Worm (Caenorhabditis elegans) whole organism, L2 larva: Measurements from ENCODE around the gene srt-4.

Experiments used
- ceh-82 ChIP-seq: fragments of 150-350 bp; optimal IDR thresholded peaks from 2 replicates; lab custom pipeline; 2014; ENCODE audit warnings: missing biosample characterization, missing genetic modification characterization
- dmd-4 ChIP-seq: sonication (generic microtip); optimal IDR thresholded peaks from 2 replicates; lab custom pipeline; 2017; ENCODE audit warnings: missing biosample characterization, missing genetic modification characterization
- gmeb-1 ChIP-seq: fragments of 150-350 bp; optimal IDR thresholded peaks from 2 replicates; lab custom pipeline; 2014; ENCODE audit warnings: missing biosample characterization, missing genetic modification characterization
- nhr-237 ChIP-seq: fragments of 150-350 bp; optimal IDR thresholded peaks from 2 replicates; lab custom pipeline; 2014; ENCODE audit warnings: missing biosample characterization, missing genetic modification characterization
- unc-62 ChIP-seq: fragments of 150-350 bp; optimal IDR thresholded peaks from 2 replicates; lab custom pipeline; 2014; ENCODE audit warnings: missing biosample characterization, missing genetic modification reagents, missing genetic modification characterization

DNA sequence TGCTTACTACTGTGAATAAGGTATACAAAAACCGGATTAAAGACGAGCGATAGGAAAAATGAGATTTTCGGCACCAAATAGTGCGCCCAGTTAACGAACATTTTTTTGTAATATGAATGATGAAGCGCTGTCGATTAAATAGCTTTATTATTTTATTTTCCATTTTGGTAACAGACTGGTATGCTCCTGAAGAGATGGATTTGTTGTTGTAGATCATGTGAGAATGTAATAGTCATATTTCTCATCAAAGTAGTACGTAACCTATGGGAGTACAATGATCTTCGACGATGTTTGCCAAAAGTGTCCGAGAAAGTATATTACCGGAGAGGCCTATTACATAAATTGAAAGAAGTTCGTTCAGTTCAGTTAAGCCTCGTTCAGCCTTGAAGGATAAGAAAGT, 7.1 kb upstream of the srt-4 start, which contains the start of gene srj-19:
- TF ChIP-seq unc-62 (GFP tag; lab: Kevin White, UChicago) (no peak), dmd-4 (tag; lab: Kevin White, UChicago) (no peak), ceh-82 (tag; lab: Kevin White, UChicago) (no peak), nhr-237 (tag; lab: Kevin White, UChicago) (no peak), gmeb-1 (no peak)
